Worm (Caenorhabditis elegans): ENCODE results near the gene dro-1.
A peak's percentile ranks its signal among the peaks of the same experiment; 100 is the strongest.

The dro-1 gene

ce11 chrIII:13340504-13341274, 1.8 kb upstream of the dro-1 start (continued):
- TF ChIP-seq Y67H2A.10 (GFP tag; conservative IDR thresholded peaks at IDR 0.05), result no peak

- TF ChIP-seq ztf-18 (tag; optimal IDR thresholded peaks at IDR 0.05) (peak; percentile 89), xnd-1 (tag; optimal IDR thresholded peaks at IDR 0.05) (no peak), cebp-1 (GFP tag; IDR thresholded peaks at IDR 0.05) (no peak), cebp-1 (tag; optimal IDR thresholded peaks at IDR 0.05) (peak; percentile 79)
Measured at ce11 chrIII:13341275-13341626, 1.2 kb upstream of the dro-1 start, which contains the start of gene nud-1. Gene nud-1, plus strand, starts transcription at chrIII:13341527.

ce11 chrIII:13343117-13343516, 633 bp downstream of the dro-1 start, which contains the start of gene ife-1:
Gene ife-1, plus strand, starts transcription at chrIII:13343417.
- TF ChIP-seq F33H1.4 (GFP tag; IDR thresholded peaks at IDR 0.05) (no peak), Y53G8AR.9 (GFP tag; conservative IDR thresholded peaks at IDR 0.05) (no peak), madf-10 (tag; optimal IDR thresholded peaks at IDR 0.05) (no peak), tbp1 (GFP tag; optimal IDR thresholded peaks at IDR 0.05) (no peak), snpc-3.4 (tag; optimal IDR thresholded peaks at IDR 0.05) (no peak), ets-4 (GFP tag; optimal IDR thresholded peaks at IDR 0.05) (no peak), nhr-80 (tag; optimal IDR thresholded peaks at IDR 0.05) (no peak), nhr-27 (tag; optimal IDR thresholded peaks at IDR 0.05) (no peak), unc-62 (GFP tag; optimal IDR thresholded peaks at IDR 0.05) (no peak), fkh-3 (tag; optimal IDR thresholded peaks at IDR 0.05) (no peak), attf-3 (GFP tag; conservative IDR thresholded peaks at IDR 0.05) (no peak), C17E4.6 (GFP tag; IDR thresholded peaks at IDR 0.05) (no peak)

ce11 chrIII:13343562-13344139, 1.2 kb downstream of the dro-1 start:
- TF ChIP-seq pbrm-1 (GFP tag; IDR thresholded peaks at IDR 0.05) (0 out of 2 replicates have a peak, but pooled peaks have one; percentile 21), cebp-1 (GFP tag; IDR thresholded peaks at IDR 0.05) (no peak), cebp-1 (tag; optimal IDR thresholded peaks at IDR 0.05) (peak; percentile 1), hlh-26 (GFP tag; conservative IDR thresholded peaks at IDR 0.05) (no peak), ztf-18 (tag; optimal IDR thresholded peaks at IDR 0.05) (peak; percentile 56), egl-44 (GFP tag; IDR thresholded peaks at IDR 0.05) (0 out of 2 replicates have a peak, but pooled peaks have one; percentile 34), T26A5.8 (tag; optimal IDR thresholded peaks at IDR 0.05) (peak; percentile 35), hrde-1 (tag; optimal IDR thresholded peaks at IDR 0.05; ENCODE audit: borderline replicate concordance) (peak; percentile 26), athp-1 (tag; optimal IDR thresholded peaks at IDR 0.05) (peak; percentile 34), B0336.3 (GFP tag; IDR thresholded peaks at IDR 0.05) (peak; percentile 60), F33H1.4 (GFP tag; IDR thresholded peaks at IDR 0.05) (no peak), ekl-4 (GFP tag; IDR thresholded peaks at IDR 0.05) (peak; percentile 66; the same call in 1 of the 2 replicates), hsf-1 (GFP tag; IDR thresholded peaks at IDR 0.05) (0 out of 2 replicates have a peak, but pooled peaks have one; percentile 9), pha-4 (tag; optimal IDR thresholded peaks at IDR 0.05) (no peak), lin-26 (GFP tag; IDR thresholded peaks at IDR 0.05) (peak; percentile 56; the same call in 1 of the 2 replicates), B0035.1 (tag; optimal IDR thresholded peaks at IDR 0.05) (no peak), F10E7.11 (tag; optimal IDR thresholded peaks at IDR 0.05) (no peak)
